Worm (Caenorhabditis elegans) whole organism, young adult: ENCODE results near the gene grl-2.

ENCODE experiments used
- rcor-1 ChIP-seq: fragments of 200-800 bp; sonication (Bioruptor generic); IDR thresholded peaks from 2 replicates; pipeline ENCODE4 v1.3.6; 2022; ENCODE audit warnings: missing genetic modification reagents, missing genetic modification characterization, missing compliant biosample characterization
- repo-1 ChIP-seq: sonication (generic microtip); optimal IDR thresholded peaks from 2 replicates; lab custom pipeline; 2017; ENCODE audit warnings: mild to moderate bottlenecking, missing genetic modification characterization, missing compliant biosample characterization
- tlf-1 ChIP-seq: fragments of 200-800 bp; sonication (Bioruptor generic); optimal IDR thresholded peaks from 2 replicates; lab custom pipeline; 2018; ENCODE audit warnings: mild to moderate bottlenecking, missing genetic modification characterization, missing compliant biosample characterization
- xnd-1 ChIP-seq: sonication (generic microtip); optimal IDR thresholded peaks from 2 replicates; lab custom pipeline; 2016; ENCODE audit warnings: missing genotype, missing genetic modification reagents, missing genetic modification characterization, missing compliant biosample characterization

- no peak for TF ChIP-seq rcor-1
- no peak for TF ChIP-seq xnd-1 (tag; lab: Kevin White, UChicago)
- TF ChIP-seq tlf-1 (GFP tag; lab: Kevin White, UChicago), result no peak
- TF ChIP-seq repo-1 (tag; lab: Kevin White, UChicago), result no peak
Measured at ce11 chrV:12906732-12907131, 38.1 kb upstream of the grl-2 start, which contains the start of gene ttr-29.
